Fruit fly (Drosophila melanogaster): ENCODE results near the gene CG6180.

CG6180 gene

dm6 chr2L:12707540-12707939 lies at the start of gene CG6180, which contains the start of gene CG15484:
Gene CG6180, plus strand, starts transcription at chr2L:12707661.
Gene CG15484, minus strand, starts transcription at chr2L:12707711.
- TF ChIP-seq Hr38 (GFP tag; optimal IDR thresholded peaks at IDR 0.05) (no peak), achi (GFP tag; optimal IDR thresholded peaks at IDR 0.05) (peak; percentile 91), Eip93F (GFP tag; optimal IDR thresholded peaks at IDR 0.05) (no peak), CG11762 (GFP tag; optimal IDR thresholded peaks at IDR 0.05; ENCODE audit: insufficient read depth) (no peak), eg (GFP tag; IDR thresholded peaks at IDR 0.05) (no peak)

- TF ChIP-seq lz (GFP tag; optimal IDR thresholded peaks at IDR 0.05) (no peak), achi (GFP tag; optimal IDR thresholded peaks at IDR 0.05) (no peak), CG31627 (GFP tag; optimal IDR thresholded peaks at IDR 0.05) (no peak), Met (GFP tag; optimal IDR thresholded peaks at IDR 0.05) (no peak), spab (GFP tag; optimal IDR thresholded peaks at IDR 0.05) (no peak), Gug (GFP tag; IDR thresholded peaks at IDR 0.05) (no peak), CG6276 (GFP tag; optimal IDR thresholded peaks at IDR 0.05) (no peak), CG6854 (GFP tag; optimal IDR thresholded peaks at IDR 0.05) (no peak)
These were observed 41.4 kb upstream of the CG6180 start for dm6 chr2L:12666002-12666576.

- no peak for TF ChIP-seq esn (GFP tag; optimal IDR thresholded peaks at IDR 0.05)
- TF ChIP-seq net (GFP tag; optimal IDR thresholded peaks at IDR 0.05), result no peak
- no peak for TF ChIP-seq CG16779 (tag; optimal IDR thresholded peaks at IDR 0.05)
- no peak for TF ChIP-seq CG11762 (GFP tag; optimal IDR thresholded peaks at IDR 0.05; ENCODE audit: insufficient read depth)
- TF ChIP-seq Blimp-1 (GFP tag; optimal IDR thresholded peaks at IDR 0.05), result no peak
- no peak for TF ChIP-seq Ets21C (GFP tag; optimal IDR thresholded peaks at IDR 0.05)
- TF ChIP-seq Hr39 (GFP tag; optimal IDR thresholded peaks at IDR 0.05), result no peak
- no peak for TF ChIP-seq CG6163 (GFP tag; IDR thresholded peaks at IDR 0.05)
- TF ChIP-seq Hr4 (GFP tag; optimal IDR thresholded peaks at IDR 0.05), result no peak
These were observed 37.8 kb upstream of the CG6180 start, which contains the start of gene Nepl7 for dm6 chr2L:12669614-12670013. Gene Nepl7, minus strand, starts transcription at chr2L:12669714.

dm6 chr2L:12672296-12672695 lies 35.2 kb upstream of the CG6180 start:
- TF ChIP-seq lz (GFP tag; optimal IDR thresholded peaks at IDR 0.05) (no peak), Met (GFP tag; optimal IDR thresholded peaks at IDR 0.05) (no peak), CG7368 (GFP tag; optimal IDR thresholded peaks at IDR 0.05) (no peak), CG11294 (GFP tag; IDR thresholded peaks at IDR 0.05) (no peak), dsx (GFP tag; optimal IDR thresholded peaks at IDR 0.05; ENCODE audit: poor library complexity, severe bottlenecking) (no peak), Hr39 (GFP tag; optimal IDR thresholded peaks at IDR 0.05) (no peak)

dm6 chr2L:12674365-12674764 lies 33.1 kb upstream of the CG6180 start:
- TF ChIP-seq CG6163 (GFP tag; IDR thresholded peaks at IDR 0.05) (no peak), fd85E (GFP tag; optimal IDR thresholded peaks at IDR 0.05) (no peak), vri (GFP tag; optimal IDR thresholded peaks at IDR 0.05) (no peak), Sox15 (GFP tag; optimal IDR thresholded peaks at IDR 0.05) (no peak), CG6276 (GFP tag; optimal IDR thresholded peaks at IDR 0.05) (no peak), fd59A (GFP tag; optimal IDR thresholded peaks at IDR 0.05) (no peak), CG11902 (GFP tag; optimal IDR thresholded peaks at IDR 0.05) (no peak), svp (GFP tag) (no peak), CG8319 (GFP tag; optimal IDR thresholded peaks at IDR 0.05) (no peak), CG11762 (GFP tag; optimal IDR thresholded peaks at IDR 0.05; ENCODE audit: insufficient read depth) (no peak), achi (GFP tag; optimal IDR thresholded peaks at IDR 0.05) (no peak), CG8119 (GFP tag; IDR thresholded peaks at IDR 0.05) (no peak), Ets96B (tag; optimal IDR thresholded peaks at IDR 0.05) (no peak), cyc (GFP tag; optimal IDR thresholded peaks at IDR 0.05) (no peak), Eip75B (GFP tag; optimal IDR thresholded peaks at IDR 0.05) (no peak)

Measured in whole organism, prepupa.